Fruit fly (Drosophila melanogaster) whole organism, embryonic: ENCODE data around the gene Sf3b2.

Source experiments
- Asciz ChIP-seq: fragments of 200-800 bp; sonication (Bioruptor generic); optimal IDR thresholded peaks from 2 replicates; lab custom pipeline; 2017; ENCODE audit warnings: missing biosample characterization, mild to moderate bottlenecking, missing genetic modification characterization, missing genetic modification reagents
- BtbVII ChIP-seq: fragments of 200-800 bp; sonication (Bioruptor generic); optimal IDR thresholded peaks from 3 replicates; lab custom pipeline; 2017; ENCODE audit warnings: missing biosample characterization, mild to moderate bottlenecking, missing genetic modification characterization
- CG10462 ChIP-seq: fragments of 200-800 bp; sonication (Bioruptor generic); optimal IDR thresholded peaks from 2 replicates; lab custom pipeline; 2016; ENCODE audit warnings: missing biosample characterization, missing genetic modification characterization
- CG12219 ChIP-seq: fragments of 200-800 bp; sonication (Bioruptor generic); optimal IDR thresholded peaks from 3 replicates; lab custom pipeline; 2018; ENCODE audit warnings: missing biosample characterization, mild to moderate bottlenecking, missing genetic modification characterization
- CG12769 ChIP-seq: fragments of 200-800 bp; sonication (Bioruptor generic); optimal IDR thresholded peaks from 2 replicates; lab custom pipeline; 2019; ENCODE audit warnings: missing biosample characterization, mild to moderate bottlenecking, missing genetic modification characterization, moderate library complexity
- CG1529 ChIP-seq: fragments of 200-800 bp; sonication (Bioruptor generic); optimal IDR thresholded peaks from 3 replicates; lab custom pipeline; 2018; ENCODE audit warnings: missing biosample characterization, missing genetic modification characterization
- CG17385 ChIP-seq: fragments of 200-800 bp; sonication (Bioruptor generic); optimal IDR thresholded peaks from 3 replicates; lab custom pipeline; 2018; ENCODE audit warnings: missing biosample characterization, mild to moderate bottlenecking, missing genetic modification characterization
- CG17802 ChIP-seq: fragments of 200-800 bp; sonication (Bioruptor generic); optimal IDR thresholded peaks from 2 replicates; lab custom pipeline; 2018; ENCODE audit warnings: missing biosample characterization, mild to moderate bottlenecking, missing genetic modification characterization, moderate library complexity
- CG18262 ChIP-seq: fragments of 200-800 bp; optimal IDR thresholded peaks from 3 replicates; lab custom pipeline; 2019; ENCODE audit warnings: missing biosample characterization, mild to moderate bottlenecking, missing genetic modification characterization, moderate library complexity
- CG2889 ChIP-seq: fragments of 200-800 bp; sonication (Bioruptor generic); IDR thresholded peaks from 3 replicates; pipeline ENCODE4 v1.3.6; 2022; ENCODE audit warnings: missing biosample characterization, missing genetic modification characterization
- CG31441 ChIP-seq: fragments of 200-800 bp; sonication (Bioruptor generic); IDR thresholded peaks from 2 replicates; pipeline ENCODE4 v1.3.6; 2022; ENCODE audit warnings: missing biosample characterization, missing genetic modification characterization
- CG3163 ChIP-seq: fragments of 200-800 bp; sonication (Bioruptor generic); optimal IDR thresholded peaks from 3 replicates; lab custom pipeline; 2016; ENCODE audit warnings: missing biosample characterization, missing genetic modification characterization
- CG32532 ChIP-seq: fragments of 200-800 bp; sonication (Bioruptor generic); IDR thresholded peaks from 2 replicates; pipeline ENCODE4 v1.3.6; 2022; ENCODE audit warnings: missing biosample characterization, missing genetic modification characterization
- CG3726 ChIP-seq: fragments of 200-800 bp; sonication (Bioruptor generic); IDR thresholded peaks from 3 replicates; pipeline ENCODE4, ENCODE4 v1.3.6; 2022; ENCODE audit warnings: missing biosample characterization, missing genetic modification characterization
- CG4707 ChIP-seq: fragments of 200-800 bp; sonication (Bioruptor generic); optimal IDR thresholded peaks from 2 replicates; lab custom pipeline; 2018; ENCODE audit warnings: missing biosample characterization, mild to moderate bottlenecking, missing genetic modification characterization, moderate library complexity
- CG4820 ChIP-seq: fragments of 200-800 bp; sonication (Bioruptor generic); optimal IDR thresholded peaks from 3 replicates; lab custom pipeline; 2016; ENCODE audit warnings: missing biosample characterization, missing genetic modification characterization
- CG6272 ChIP-seq: fragments of 200-800 bp; sonication (Bioruptor generic); IDR thresholded peaks from 2 replicates; pipeline ENCODE4 v1.3.6; 2022; ENCODE audit warnings: missing biosample characterization, missing genetic modification characterization
- CG6689 ChIP-seq: fragments of 200-800 bp; sonication (Bioruptor generic); IDR thresholded peaks from 2 replicates; pipeline ENCODE4 v1.3.6; 2022; ENCODE audit warnings: missing biosample characterization, missing genetic modification characterization
- CG8089 ChIP-seq: fragments of 200-800 bp; sonication (Bioruptor generic); optimal IDR thresholded peaks from 3 replicates; lab custom pipeline; 2016; ENCODE audit warnings: missing biosample characterization, missing genetic modification characterization
- CG9437 ChIP-seq: fragments of 200-800 bp; sonication (Bioruptor generic); optimal IDR thresholded peaks from 2 replicates; lab custom pipeline; 2018; ENCODE audit warnings: missing biosample characterization, mild to moderate bottlenecking, missing genetic modification characterization
- CG9727 ChIP-seq: fragments of 200-800 bp; sonication (Bioruptor generic); optimal IDR thresholded peaks from 3 replicates; lab custom pipeline; 2017; ENCODE audit warnings: missing biosample characterization, mild to moderate bottlenecking, missing genetic modification characterization
- CkIIα-i1 ChIP-seq: fragments of 200-800 bp; sonication (Bioruptor generic); IDR thresholded peaks from 2 replicates; pipeline ENCODE4 v1.3.6; 2022; ENCODE audit warnings: missing biosample characterization, missing genetic modification characterization
- CrebB ChIP-seq: fragments of 200-800 bp; sonication (Bioruptor generic); optimal IDR thresholded peaks from 3 replicates; lab custom pipeline; 2018; ENCODE audit warnings: missing biosample characterization, mild to moderate bottlenecking, missing genetic modification characterization
- Dfd ChIP-seq, 2 experiments: fragments of >200 bp; optimal IDR thresholded peaks; 2 replicates each; lab custom pipeline; 2017; ENCODE audit warnings: missing biosample characterization in 2 of 2, missing genetic modification characterization in 2 of 2
- Dref ChIP-seq: fragments of 200-800 bp; sonication (Bioruptor generic); IDR thresholded peaks from 2 replicates; pipeline ENCODE4 v1.3.6; 2022; ENCODE audit warnings: missing biosample characterization, missing genetic modification characterization
- Ets97D ChIP-seq: fragments of 200-800 bp; sonication (Bioruptor generic); optimal IDR thresholded peaks from 3 replicates; lab custom pipeline; 2016; ENCODE audit warnings: missing biosample characterization, missing genetic modification characterization
- Fer2 ChIP-seq: fragments of 200-800 bp; sonication (Bioruptor generic); optimal IDR thresholded peaks from 2 replicates; lab custom pipeline; 2018; ENCODE audit warnings: missing biosample characterization, mild to moderate bottlenecking, missing genetic modification characterization, moderate library complexity
- HHEX ChIP-seq: fragments of 200-800 bp; sonication (Bioruptor generic); optimal IDR thresholded peaks from 3 replicates; lab custom pipeline; 2017; ENCODE audit warnings: missing biosample characterization, mild to moderate bottlenecking, missing genetic modification characterization, missing genetic modification reagents
- Lim3 ChIP-seq: fragments of 200-800 bp; sonication (Bioruptor generic); IDR thresholded peaks from 2 replicates; pipeline ENCODE4 v1.3.6; 2022; ENCODE audit warnings: missing biosample characterization, missing genetic modification characterization
- MESR4 ChIP-seq: fragments of 200-800 bp; sonication (Bioruptor generic); optimal IDR thresholded peaks from 2 replicates; lab custom pipeline; 2018; ENCODE audit warnings: missing biosample characterization, mild to moderate bottlenecking, missing genetic modification characterization, moderate library complexity
- Max ChIP-seq: fragments of 200-800 bp; sonication (Bioruptor generic); optimal IDR thresholded peaks from 2 replicates; lab custom pipeline; 2016; ENCODE audit warnings: missing biosample characterization, mild to moderate bottlenecking, missing genetic modification characterization
- bab2 ChIP-seq: fragments of 200-800 bp; sonication (Bioruptor generic); optimal IDR thresholded peaks from 2 replicates; lab custom pipeline; 2016; ENCODE audit warnings: missing biosample characterization, missing genetic modification characterization
- cato ChIP-seq: fragments of 200-800 bp; sonication (Bioruptor generic); optimal IDR thresholded peaks from 2 replicates; lab custom pipeline; 2016; ENCODE audit warnings: missing biosample characterization, missing genetic modification characterization, borderline replicate concordance
- crc ChIP-seq: fragments of 200-800 bp; sonication (Bioruptor generic); optimal IDR thresholded peaks from 2 replicates; lab custom pipeline; 2016; ENCODE audit warnings: missing biosample characterization, missing genetic modification characterization
- dmrt11E ChIP-seq: fragments of 200-800 bp; sonication (Bioruptor generic); optimal IDR thresholded peaks from 3 replicates; lab custom pipeline; 2018; ENCODE audit warnings: missing biosample characterization, mild to moderate bottlenecking, missing genetic modification characterization, moderate library complexity
- gem ChIP-seq: fragments of 200-800 bp; sonication (Bioruptor generic); optimal IDR thresholded peaks from 2 replicates; lab custom pipeline; 2019; ENCODE audit warnings: missing biosample characterization, mild to moderate bottlenecking, missing genetic modification characterization, moderate library complexity
- gro ChIP-seq: fragments of 200-800 bp; sonication (Bioruptor generic); optimal IDR thresholded peaks from 2 replicates; lab custom pipeline; 2016; ENCODE audit warnings: missing biosample characterization, missing genetic modification characterization
- h ChIP-seq: fragments of >200 bp; optimal IDR thresholded peaks from 2 replicates; lab custom pipeline; 2017
- ken ChIP-seq: fragments of 200-800 bp; sonication (Bioruptor generic); IDR thresholded peaks from 3 replicates; pipeline ENCODE4 v1.3.6; 2022; ENCODE audit warnings: missing biosample characterization, missing genetic modification characterization
- luna ChIP-seq: fragments of 200-800 bp; sonication (Bioruptor generic); optimal IDR thresholded peaks from 2 replicates; lab custom pipeline; 2016; ENCODE audit warnings: missing biosample characterization, missing genetic modification characterization
- maf-S ChIP-seq: fragments of 200-800 bp; sonication (Bioruptor generic); optimal IDR thresholded peaks from 2 replicates; lab custom pipeline; 2016; ENCODE audit warnings: missing biosample characterization, missing genetic modification characterization
- mirr ChIP-seq: fragments of 200-800 bp; sonication (Bioruptor generic); optimal IDR thresholded peaks from 3 replicates; lab custom pipeline; 2018; ENCODE audit warnings: missing biosample characterization, mild to moderate bottlenecking, missing genetic modification characterization
- onecut ChIP-seq: fragments of 200-800 bp; sonication (Bioruptor generic); IDR thresholded peaks from 2 replicates; pipeline ENCODE4 v1.3.6; 2022; ENCODE audit warnings: missing biosample characterization, missing genetic modification characterization
- pnt ChIP-seq: fragments of 200-800 bp; sonication (Bioruptor generic); optimal IDR thresholded peaks from 3 replicates; lab custom pipeline; 2016; ENCODE audit warnings: missing biosample characterization, missing genetic modification characterization
- psq ChIP-seq: fragments of 200-800 bp; sonication (Bioruptor generic); optimal IDR thresholded peaks from 2 replicates; lab custom pipeline; 2017; ENCODE audit warnings: missing biosample characterization, missing genetic modification characterization
- run ChIP-seq: fragments of 200-800 bp; sonication (Bioruptor generic); optimal IDR thresholded peaks from 3 replicates; lab custom pipeline; 2018; ENCODE audit warnings: missing biosample characterization, mild to moderate bottlenecking, missing genetic modification characterization
- slp2 ChIP-seq: fragments of 200-800 bp; sonication (Bioruptor generic); optimal IDR thresholded peaks from 2 replicates; lab custom pipeline; 2016; ENCODE audit warnings: missing biosample characterization, missing genetic modification characterization
- unpg ChIP-seq: fragments of 200-800 bp; sonication (Bioruptor generic); optimal IDR thresholded peaks from 3 replicates; lab custom pipeline; 2018; ENCODE audit warnings: missing biosample characterization, mild to moderate bottlenecking, missing genetic modification characterization, moderate library complexity
- wek ChIP-seq: fragments of 200-800 bp; sonication (Bioruptor generic); optimal IDR thresholded peaks from 3 replicates; lab custom pipeline; 2018; ENCODE audit warnings: missing biosample characterization, mild to moderate bottlenecking, missing genetic modification characterization, moderate library complexity
- wor ChIP-seq: fragments of 200-800 bp; sonication (Bioruptor generic); IDR thresholded peaks from 2 replicates; pipeline ENCODE4 v1.3.6; 2022; ENCODE audit warnings: missing biosample characterization, missing genetic modification characterization
- yki ChIP-seq: fragments of >200 bp; optimal IDR thresholded peaks from 3 replicates; lab custom pipeline; 2018

Sf3b2 gene

dm6 chr2L:2987681-2988381, 41.1 kb downstream of the Sf3b2 start, which contains the start of the genes Chd1 and Bem46 (continued):
- peak; percentile 61 for TF ChIP-seq maf-S (GFP tag; lab: Kevin White, UChicago)
- peak; percentile 84; the same call in 2 of the 3 replicates for TF ChIP-seq CG2889 (GFP tag; lab: Robert Waterston, UW)
- TF ChIP-seq crc (GFP tag; lab: Kevin White, UChicago): peak; percentile 37
- peak; percentile 26 for TF ChIP-seq run (tag; lab: Kevin White, UChicago)
- TF ChIP-seq CG18262 (tag; lab: Kevin White, UChicago): peak; percentile 88
- TF ChIP-seq CG12769: no peak
- peak; percentile 84 for TF ChIP-seq CG6689 (GFP tag; lab: Robert Waterston, UW)
- no peak for TF ChIP-seq h (lab: Kevin White, UChicago)
- peak; percentile 56 for TF ChIP-seq CG3163 (GFP tag; lab: Kevin White, UChicago)
- TF ChIP-seq CG12219 (GFP tag; lab: Kevin White, UChicago): no peak
- TF ChIP-seq CG4707 (GFP tag; lab: Kevin White, UChicago): no peak
- no peak for TF ChIP-seq Asciz (GFP tag; lab: Kevin White, UChicago)
- TF ChIP-seq gro (GFP tag; lab: Kevin White, UChicago): peak; percentile 27
- TF ChIP-seq mirr (GFP tag; lab: Kevin White, UChicago): peak; percentile 15
- TF ChIP-seq CG9727 (GFP tag; lab: Kevin White, UChicago): peak; percentile 90
- TF ChIP-seq cato (GFP tag; lab: Kevin White, UChicago): peak; percentile 77
- TF ChIP-seq CG32532 (GFP tag; lab: Robert Waterston, UW): peak; percentile 89
- peak; percentile 76 for TF ChIP-seq CG17385 (GFP tag; lab: Kevin White, UChicago)
- TF ChIP-seq CG6272 (GFP tag; lab: Robert Waterston, UW): peak; percentile 81
- peak; percentile 70 for TF ChIP-seq Max
- TF ChIP-seq CG31441 (GFP tag; lab: Robert Waterston, UW): no peak; the same call in 1 of the 2 replicates
- no peak for TF ChIP-seq yki
- peak; percentile 79 for TF ChIP-seq HHEX (GFP tag; lab: Kevin White, UChicago)
- no peak for TF ChIP-seq Lim3 (GFP tag; lab: Robert Waterston, UW)
- peak; percentile 74 for TF ChIP-seq pnt (GFP tag; lab: Kevin White, UChicago)
- peak; percentile 79 for TF ChIP-seq bab2 (GFP tag; lab: Kevin White, UChicago)
- TF ChIP-seq Fer2 (tag; lab: Kevin White, UChicago): peak; percentile 74
- TF ChIP-seq psq (GFP tag; lab: Kevin White, UChicago): peak; percentile 61
- TF ChIP-seq ken (GFP tag; lab: Robert Waterston, UW): peak; percentile 83
- no peak for TF ChIP-seq Dfd (GFP tag; optimal IDR thresholded peaks at IDR 0.05; lab: Kevin White, UChicago)
- no peak for TF ChIP-seq CG1529 (GFP tag; lab: Kevin White, UChicago)
- TF ChIP-seq Dref (GFP tag; lab: Robert Waterston, UW): peak; percentile 65
- peak; percentile 50 for TF ChIP-seq CG17802 (tag; lab: Kevin White, UChicago)
- TF ChIP-seq CG3726 (GFP tag; lab: Robert Waterston, UW): 0 out of 3 replicates have a peak, but pooled peaks have one; percentile 61
- no peak for TF ChIP-seq wek
- TF ChIP-seq MESR4 (GFP tag; lab: Kevin White, UChicago): peak; percentile 10
- TF ChIP-seq CkIIα-i1 (GFP tag; lab: Robert Waterston, UW): no peak
- TF ChIP-seq CrebB (tag; lab: Kevin White, UChicago): peak; percentile 31
- peak; percentile 50 for TF ChIP-seq slp2 (GFP tag; lab: Kevin White, UChicago)
- peak; percentile 72 for TF ChIP-seq CG10462 (GFP tag; lab: Kevin White, UChicago)
- peak; percentile 57 for TF ChIP-seq CG8089 (GFP tag; lab: Kevin White, UChicago)
- peak; percentile 61 for TF ChIP-seq onecut (GFP tag; lab: Robert Waterston, UW)
- TF ChIP-seq wor (GFP tag; lab: Robert Waterston, UW): peak; percentile 71
- TF ChIP-seq Ets97D: peak; percentile 34
- no peak for TF ChIP-seq luna (GFP tag; lab: Kevin White, UChicago)
- peak; percentile 83 for TF ChIP-seq CG9437 (GFP tag; lab: Kevin White, UChicago)
- peak; percentile 81 for TF ChIP-seq CG4820
- TF ChIP-seq dmrt11E (tag; lab: Kevin White, UChicago): peak; percentile 86
- peak; percentile 80 for TF ChIP-seq unpg
- TF ChIP-seq gem (tag; lab: Kevin White, UChicago): peak; percentile 94
- TF ChIP-seq BtbVII (GFP tag; lab: Kevin White, UChicago): peak; percentile 36
